Fruit fly (Drosophila melanogaster) whole organism, prepupa: ENCODE measurements around the gene CG6937.

Source experiments
- Blimp-1 ChIP-seq: fragments of 200-800 bp; sonication (Bioruptor generic); optimal IDR thresholded peaks from 3 replicates; lab custom pipeline; 2017; ENCODE audit warnings: missing biosample characterization, missing genetic modification characterization, mild to moderate bottlenecking, moderate library complexity, missing genetic modification reagents
- CG10631 ChIP-seq: fragments of 200-800 bp; sonication (Bioruptor generic); optimal IDR thresholded peaks from 2 replicates; lab custom pipeline; 2016; ENCODE audit warnings: missing biosample characterization, missing genetic modification characterization
- CG10669 ChIP-seq: fragments of 200-800 bp; sonication (Bioruptor generic); optimal IDR thresholded peaks from 3 replicates; lab custom pipeline; 2018; ENCODE audit warnings: missing biosample characterization, mild to moderate bottlenecking, missing genetic modification characterization, moderate library complexity
- CG11762 ChIP-seq: fragments of 200-800 bp; sonication (Bioruptor generic); optimal IDR thresholded peaks from 3 replicates; lab custom pipeline; 2016; ENCODE audit warnings: missing biosample characterization, missing genetic modification characterization; ENCODE audit not compliant: insufficient read depth
- CG11902 ChIP-seq: fragments of 200-800 bp; sonication (Bioruptor generic); optimal IDR thresholded peaks from 3 replicates; lab custom pipeline; 2016; ENCODE audit warnings: missing biosample characterization, missing genetic modification characterization
- CG15336 ChIP-seq: fragments of 200-800 bp; sonication (Bioruptor generic); IDR thresholded peaks from 2 replicates; pipeline ENCODE4 v1.3.6; 2022; ENCODE audit warnings: missing biosample characterization, missing genetic modification characterization
- CG1621 ChIP-seq: fragments of 200-800 bp; sonication (Bioruptor generic); optimal IDR thresholded peaks from 3 replicates; lab custom pipeline; 2018; ENCODE audit warnings: missing biosample characterization, mild to moderate bottlenecking, missing genetic modification characterization
- CG3032 ChIP-seq: fragments of 200-800 bp; optimal IDR thresholded peaks from 2 replicates; lab custom pipeline; 2019; ENCODE audit warnings: missing biosample characterization, mild to moderate bottlenecking, missing genetic modification characterization, moderate library complexity
- CG31627 ChIP-seq: fragments of 200-800 bp; sonication (Bioruptor generic); optimal IDR thresholded peaks from 3 replicates; lab custom pipeline; 2016; ENCODE audit warnings: missing biosample characterization, missing genetic modification characterization
- CG34406 ChIP-seq: fragments of 200-800 bp; sonication (Bioruptor generic); optimal IDR thresholded peaks from 3 replicates; lab custom pipeline; 2016; ENCODE audit warnings: missing biosample characterization, missing genetic modification characterization
- CG3919 ChIP-seq: fragments of 200-800 bp; sonication (Bioruptor generic); optimal IDR thresholded peaks from 3 replicates; lab custom pipeline; 2016; ENCODE audit warnings: missing biosample characterization, missing genetic modification characterization
- CG6276 ChIP-seq: fragments of 200-800 bp; sonication (Bioruptor generic); optimal IDR thresholded peaks from 2 replicates; lab custom pipeline; 2017; ENCODE audit warnings: missing biosample characterization, mild to moderate bottlenecking, missing genetic modification characterization
- CG6808 ChIP-seq: fragments of 200-800 bp; sonication (Bioruptor generic); optimal IDR thresholded peaks from 3 replicates; lab custom pipeline; 2017; ENCODE audit warnings: missing biosample characterization, missing genetic modification characterization, mild to moderate bottlenecking, moderate library complexity, missing genetic modification reagents
- CG6854 ChIP-seq: fragments of 200-800 bp; sonication (Bioruptor generic); optimal IDR thresholded peaks from 2 replicates; lab custom pipeline; 2017; ENCODE audit warnings: missing biosample characterization, mild to moderate bottlenecking, missing genetic modification characterization
- CG7368 ChIP-seq: fragments of 200-800 bp; sonication (Bioruptor generic); optimal IDR thresholded peaks from 3 replicates; lab custom pipeline; 2016; ENCODE audit warnings: missing biosample characterization, missing genetic modification characterization
- CG8319 ChIP-seq: fragments of 200-800 bp; sonication (Bioruptor generic); optimal IDR thresholded peaks from 3 replicates; lab custom pipeline; 2016; ENCODE audit warnings: missing biosample characterization, missing genetic modification characterization
- CG8632 ChIP-seq: fragments of 200-800 bp; sonication (Bioruptor generic); optimal IDR thresholded peaks from 3 replicates; lab custom pipeline; 2016; ENCODE audit warnings: missing biosample characterization, missing genetic modification characterization
- CG9139 ChIP-seq: fragments of 200-800 bp; sonication (Bioruptor generic); optimal IDR thresholded peaks from 3 replicates; lab custom pipeline; 2017; ENCODE audit warnings: missing biosample characterization, mild to moderate bottlenecking, missing genetic modification characterization
- Eip75B ChIP-seq: fragments of 200-800 bp; sonication (Bioruptor generic); optimal IDR thresholded peaks from 3 replicates; lab custom pipeline; 2016; ENCODE audit warnings: missing biosample characterization, missing genetic modification characterization
- Eip78C ChIP-seq: fragments of 200-800 bp; sonication (Bioruptor generic); peaks from one replicate; lab custom pipeline; 2016; ENCODE audit warnings: missing biosample characterization, missing genetic modification characterization
- Eip93F ChIP-seq: fragments of 200-800 bp; sonication (Bioruptor generic); optimal IDR thresholded peaks from 2 replicates; lab custom pipeline; 2016; ENCODE audit warnings: missing biosample characterization, mild to moderate bottlenecking, missing genetic modification characterization
- Ets21C ChIP-seq: fragments of 200-800 bp; sonication (Bioruptor generic); optimal IDR thresholded peaks from 3 replicates; lab custom pipeline; 2016; ENCODE audit warnings: missing biosample characterization, missing genetic modification characterization
- Ets96B ChIP-seq: fragments of 200-800 bp; optimal IDR thresholded peaks from 2 replicates; lab custom pipeline; 2019; ENCODE audit warnings: missing biosample characterization, mild to moderate bottlenecking, missing genetic modification characterization, moderate library complexity
- Hr39 ChIP-seq: fragments of 200-800 bp; sonication (Bioruptor generic); optimal IDR thresholded peaks from 2 replicates; lab custom pipeline; 2016; ENCODE audit warnings: missing biosample characterization, missing genetic modification characterization
- Met ChIP-seq: fragments of 200-800 bp; sonication (Bioruptor generic); optimal IDR thresholded peaks from 3 replicates; lab custom pipeline; 2016; ENCODE audit warnings: missing biosample characterization, missing genetic modification characterization
- Sox14 ChIP-seq: fragments of 200-800 bp; sonication (Bioruptor generic); optimal IDR thresholded peaks from 3 replicates; lab custom pipeline; 2016; ENCODE audit warnings: missing biosample characterization, missing genetic modification characterization
- achi ChIP-seq: fragments of 200-800 bp; sonication (Bioruptor generic); optimal IDR thresholded peaks from 3 replicates; lab custom pipeline; 2016; ENCODE audit warnings: missing biosample characterization, missing genetic modification characterization
- cyc ChIP-seq: fragments of 200-800 bp; sonication (Bioruptor generic); optimal IDR thresholded peaks from 3 replicates; lab custom pipeline; 2016; ENCODE audit warnings: missing biosample characterization, missing genetic modification characterization
- dsx ChIP-seq: fragments of 200-800 bp; optimal IDR thresholded peaks from 3 replicates; lab custom pipeline; 2019; ENCODE audit warnings: missing biosample characterization, mild to moderate bottlenecking, missing genetic modification characterization, moderate library complexity; ENCODE audit not compliant: poor library complexity, severe bottlenecking
- eg ChIP-seq: fragments of 200-800 bp; sonication (Bioruptor generic); IDR thresholded peaks from 3 replicates; pipeline ENCODE4 v1.3.6; 2022; ENCODE audit warnings: missing biosample characterization, missing genetic modification characterization
- esn ChIP-seq: fragments of 200-800 bp; sonication (Bioruptor generic); optimal IDR thresholded peaks from 2 replicates; lab custom pipeline; 2016; ENCODE audit warnings: missing biosample characterization, mild to moderate bottlenecking, missing genetic modification characterization, moderate library complexity
- fd59A ChIP-seq: fragments of 200-800 bp; sonication (Bioruptor generic); optimal IDR thresholded peaks from 2 replicates; lab custom pipeline; 2017; ENCODE audit warnings: missing biosample characterization, mild to moderate bottlenecking, missing genetic modification characterization, missing genetic modification reagents
- fd85E ChIP-seq: fragments of 200-800 bp; sonication (Bioruptor generic); optimal IDR thresholded peaks from 3 replicates; lab custom pipeline; 2016; ENCODE audit warnings: missing biosample characterization, missing genetic modification characterization
- fkh ChIP-seq: fragments of 200-800 bp; sonication (Bioruptor generic); optimal IDR thresholded peaks from 3 replicates; lab custom pipeline; 2017; ENCODE audit warnings: missing biosample characterization, mild to moderate bottlenecking, missing genetic modification characterization, moderate library complexity
- net ChIP-seq: fragments of 200-800 bp; sonication (Bioruptor generic); optimal IDR thresholded peaks from 3 replicates; lab custom pipeline; 2016; ENCODE audit warnings: missing biosample characterization, missing genetic modification characterization
- pdm3 ChIP-seq: fragments of 200-800 bp; sonication (Bioruptor generic); optimal IDR thresholded peaks from 3 replicates; lab custom pipeline; 2016; ENCODE audit warnings: missing biosample characterization, missing genetic modification characterization
- salr ChIP-seq, 2 experiments: fragments of 200-800 bp; sonication (Bioruptor generic); optimal IDR thresholded peaks; 3 replicates each; lab custom pipeline; 2016 to 2018; ENCODE audit warnings: missing biosample characterization in 2 of 2, missing genetic modification characterization in 2 of 2, mild to moderate bottlenecking in 1 of 2
- spab ChIP-seq: fragments of 200-800 bp; sonication (Bioruptor generic); optimal IDR thresholded peaks from 2 replicates; lab custom pipeline; 2017; ENCODE audit warnings: missing biosample characterization, mild to moderate bottlenecking, missing genetic modification characterization, missing genetic modification reagents
- ss ChIP-seq, 2 experiments: fragments of 200-800 bp; sonication (Bioruptor generic); optimal IDR thresholded peaks; 2 replicates in 1 of 2; 3 replicates in 1 of 2; lab custom pipeline; 2017 to 2018; ENCODE audit warnings: mild to moderate bottlenecking in 2 of 2, missing biosample characterization in 2 of 2, missing genetic modification characterization in 2 of 2, moderate library complexity in 1 of 2
- svp ChIP-seq: fragments of 200-800 bp; sonication (Bioruptor generic); peaks from one replicate; lab custom pipeline; 2016; ENCODE audit warnings: missing biosample characterization, missing genetic modification characterization
- vri ChIP-seq: fragments of 200-800 bp; sonication (Bioruptor generic); optimal IDR thresholded peaks from 3 replicates; lab custom pipeline; 2016; ENCODE audit warnings: missing biosample characterization, mild to moderate bottlenecking, missing genetic modification characterization

The CG6937 gene

DNA sequence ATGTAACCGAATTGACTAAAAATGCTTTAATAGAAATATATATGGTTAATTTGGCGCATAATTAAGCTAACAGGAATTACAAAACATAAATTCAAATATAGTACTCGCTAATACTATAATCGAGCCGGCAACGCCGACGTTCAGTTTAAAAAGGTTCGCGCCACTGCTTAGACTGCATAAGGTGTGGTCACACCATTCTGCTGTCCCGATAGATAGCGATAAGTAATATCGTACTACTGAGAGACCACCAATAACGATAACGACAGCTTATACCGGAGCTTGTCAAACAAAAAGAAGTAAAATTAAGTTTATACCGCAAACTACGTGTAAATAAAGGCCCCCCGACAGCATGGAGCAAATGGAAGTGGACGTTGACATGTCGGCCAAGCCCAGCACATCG lies 4.0 kb upstream of the CG6937 start, which contains the start of gene CSN6 (continued):
- TF ChIP-seq CG8632 (no peak), Hr39 (GFP tag; lab: Kevin White, UChicago) (no peak)

DNA sequence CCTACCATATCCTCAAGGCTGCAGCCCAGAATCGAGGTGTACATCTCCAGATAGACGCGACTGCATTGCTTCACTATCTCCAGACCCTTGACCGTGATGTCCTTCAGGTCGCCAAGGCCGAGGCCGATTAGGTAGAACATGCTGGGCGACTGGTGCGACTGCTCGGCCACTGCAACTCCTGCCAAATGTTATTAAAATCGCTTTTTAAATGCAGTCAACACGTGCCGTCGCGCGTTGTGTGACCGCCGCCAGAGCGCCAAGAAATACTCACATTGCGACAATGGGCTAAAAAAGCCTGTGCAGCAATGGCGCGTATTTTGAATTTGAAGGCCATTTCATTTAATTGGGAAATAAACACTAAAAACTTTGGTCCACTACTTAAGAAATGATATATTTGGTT lies 1.6 kb upstream of the CG6937 start, which contains the start of gene Dph5:
Gene Dph5 (minus strand): TSS at position 245 of the 400 bp plus-strand sequence.
- TF ChIP-seq Eip93F (GFP tag; lab: Kevin White, UChicago) (no peak), cyc (GFP tag; lab: Kevin White, UChicago) (no peak), pdm3 (GFP tag; lab: Kevin White, UChicago) (no peak), CG7368 (GFP tag; lab: Kevin White, UChicago) (no peak), fd59A (GFP tag; lab: Kevin White, UChicago) (no peak), CG15336 (GFP tag; lab: Robert Waterston, UW) (no peak), CG10669 (GFP tag; lab: Kevin White, UChicago) (no peak), CG3919 (GFP tag; lab: Kevin White, UChicago) (no peak), vri (GFP tag; lab: Kevin White, UChicago) (no peak), CG6808 (GFP tag; lab: Kevin White, UChicago) (no peak), eg (GFP tag; lab: Robert Waterston, UW) (no peak), Ets96B (no peak), CG31627 (GFP tag; lab: Kevin White, UChicago) (no peak), ss (GFP tag; optimal IDR thresholded peaks at IDR 0.05; lab: Kevin White, UChicago) (no peak), CG6276 (GFP tag; lab: Kevin White, UChicago) (no peak)

DNA sequence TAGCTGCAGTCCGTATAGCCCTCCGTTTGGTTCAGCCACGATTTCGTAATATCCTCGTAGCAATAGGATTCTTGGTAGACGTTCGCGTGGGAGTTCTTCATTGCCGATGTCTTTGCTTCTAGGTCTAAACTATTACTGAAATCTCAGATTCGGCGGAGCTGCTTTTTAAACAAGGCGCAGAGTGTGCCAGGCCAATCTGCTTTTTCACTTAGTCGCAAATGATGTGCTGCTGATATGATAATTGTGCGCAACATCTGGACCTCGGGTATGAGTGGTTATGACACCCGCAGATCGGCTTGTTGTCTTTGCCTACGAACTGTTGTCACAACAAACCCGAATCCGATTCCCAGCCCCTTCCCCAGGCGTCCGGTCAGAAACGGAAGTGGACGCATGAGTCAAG lies 2.0 kb downstream of the CG6937 start, which contains the start of gene btn:
Gene btn (minus strand): TSS at position 101 of the 400 bp plus-strand sequence.
- TF ChIP-seq CG8319 (GFP tag; lab: Kevin White, UChicago): no peak
- no peak for TF ChIP-seq pdm3 (GFP tag; lab: Kevin White, UChicago)
- TF ChIP-seq vri (GFP tag; lab: Kevin White, UChicago): no peak
- TF ChIP-seq CG7368 (GFP tag; lab: Kevin White, UChicago): no peak

DNA sequence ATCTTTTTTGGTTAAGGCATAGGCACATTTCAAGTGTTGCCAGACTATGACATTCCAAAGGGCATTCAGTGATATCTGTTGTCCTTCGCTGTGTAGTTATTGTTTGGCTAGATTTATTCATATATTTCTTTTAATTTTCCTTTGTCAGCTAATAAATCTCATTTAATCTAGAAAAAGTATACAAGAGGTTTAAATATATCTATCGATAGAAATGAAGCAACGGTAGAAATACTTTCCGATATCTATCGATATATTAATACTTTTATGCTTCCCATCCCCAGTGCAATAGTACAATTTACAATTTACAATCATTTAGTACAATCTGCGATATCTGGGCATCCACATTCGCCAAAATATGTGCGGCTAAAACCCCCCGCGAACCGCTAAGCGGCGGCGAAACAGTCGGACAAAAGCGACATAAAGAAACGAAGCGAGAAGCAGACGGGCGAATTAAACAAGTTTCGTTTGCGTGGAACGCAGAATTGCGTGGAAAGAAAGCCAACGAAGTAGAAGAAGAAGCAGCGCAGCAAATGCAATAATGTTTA lies 2.9 kb downstream of the CG6937 start, which contains the start of gene Efa6:
Gene Efa6 (plus strand): TSS at position 337 of the 545 bp plus-strand sequence.
- TF ChIP-seq CG10669 (GFP tag; lab: Kevin White, UChicago) (no peak), net (GFP tag; lab: Kevin White, UChicago) (no peak), pdm3 (GFP tag; lab: Kevin White, UChicago) (no peak), CG8319 (GFP tag; lab: Kevin White, UChicago) (no peak), CG31627 (GFP tag; lab: Kevin White, UChicago) (peak; percentile 50), svp (GFP tag; lab: Kevin White, UChicago) (no peak), CG7368 (GFP tag; lab: Kevin White, UChicago) (no peak), achi (GFP tag; lab: Kevin White, UChicago) (no peak), salr (GFP tag; optimal IDR thresholded peaks at IDR 0.05; lab: Kevin White, UChicago) (no peak), spab (GFP tag; lab: Kevin White, UChicago) (no peak), CG6808 (GFP tag; lab: Kevin White, UChicago) (peak; percentile 8), Sox14 (GFP tag; lab: Kevin White, UChicago) (peak; percentile 53), CG1621 (tag; lab: Kevin White, UChicago) (no peak), CG6854 (GFP tag; lab: Kevin White, UChicago) (peak; percentile 57), esn (GFP tag; lab: Kevin White, UChicago) (peak; percentile 53), fd85E (GFP tag; lab: Kevin White, UChicago) (no peak), ss (GFP tag; optimal IDR thresholded peaks at IDR 0.05; lab: Kevin White, UChicago) (peak in 1 of 2 experiments; percentile 46), Ets21C (GFP tag; lab: Kevin White, UChicago) (no peak), Blimp-1 (GFP tag; lab: Kevin White, UChicago) (no peak), dsx (GFP tag; lab: Kevin White, UChicago) (peak; percentile 50), cyc (GFP tag; lab: Kevin White, UChicago) (peak; percentile 14), Eip75B (GFP tag; lab: Kevin White, UChicago) (peak; percentile 32), CG3032 (tag; lab: Kevin White, UChicago) (peak; percentile 0), CG10631 (GFP tag; lab: Kevin White, UChicago) (no peak), CG8632 (no peak), vri (GFP tag; lab: Kevin White, UChicago) (no peak), Eip78C (GFP tag; lab: Kevin White, UChicago) (peak; percentile 78), fkh (GFP tag; lab: Kevin White, UChicago) (peak; percentile 50), CG11762 (GFP tag; lab: Kevin White, UChicago) (no peak), CG15336 (GFP tag; lab: Robert Waterston, UW) (peak; percentile 37; the same call in 1 of the 2 replicates), CG9139 (no peak), Hr39 (GFP tag; lab: Kevin White, UChicago) (peak; percentile 6), CG34406 (no peak), CG6276 (GFP tag; lab: Kevin White, UChicago) (no peak), CG11902 (GFP tag; lab: Kevin White, UChicago) (peak; percentile 21), Met (GFP tag; lab: Kevin White, UChicago) (no peak)
